Worm (Caenorhabditis elegans): Measurements from ENCODE around the gene ceeh-1.

ce11 chrIII:844577-844976 is 12.5 kb upstream of the ceeh-1 start:
- TF ChIP-seq ceh-32 (tag; optimal IDR thresholded peaks at IDR 0.05; ENCODE audit: poor library complexity) (no peak), T20F7.1 (GFP tag; optimal IDR thresholded peaks at IDR 0.05) (no peak), attf-4 (tag; optimal IDR thresholded peaks at IDR 0.05) (no peak), F49E8.2 (tag; optimal IDR thresholded peaks at IDR 0.05; ENCODE audit: borderline replicate concordance) (no peak), mdl-1 (tag; optimal IDR thresholded peaks at IDR 0.05) (no peak), pha-4 (GFP tag; IDR thresholded peaks at IDR 0.05) (no peak), pha-4 (tag; optimal IDR thresholded peaks at IDR 0.05) (no peak), pqm-1 (tag; optimal IDR thresholded peaks at IDR 0.05) (no peak), ces-1 (GFP tag; optimal IDR thresholded peaks at IDR 0.05) (no peak), spr-3 (GFP tag; optimal IDR thresholded peaks at IDR 0.05) (no peak)
